Fruit fly (Drosophila melanogaster): ENCODE results near the gene Myo28B1.

dm6 chr2L:7701417-7701816, 35.6 kb downstream of the Myo28B1 start, which contains the start of gene Tep2:
- 0 out of 3 replicates have a peak, but pooled peaks have one; percentile 38 for TF ChIP-seq CG4496 (GFP tag; IDR thresholded peaks at IDR 0.05)
- TF ChIP-seq CG32121 (GFP tag; IDR thresholded peaks at IDR 0.05), result no peak
- no peak for TF ChIP-seq fd96Ca (GFP tag; IDR thresholded peaks at IDR 0.05)
